Worm (Caenorhabditis elegans) whole organism, young adult: ENCODE measurements around the gene T13H5.1.

Experiments used
- B0019.2 ChIP-seq: fragments of 200-800 bp; sonication (Bioruptor generic); conservative IDR thresholded peaks from 2 replicates; pipeline ENCODE4 v1.3.6; 2022; ENCODE audit warnings: missing genetic modification reagents, missing genetic modification characterization, missing compliant biosample characterization
- B0261.1 ChIP-seq: sonication (generic microtip); optimal IDR thresholded peaks from 2 replicates; lab custom pipeline; 2016; ENCODE audit warnings: mild to moderate bottlenecking, missing genetic modification characterization, moderate library complexity, missing compliant biosample characterization
- F57A8.1 ChIP-seq: fragments of 200-800 bp; sonication (Bioruptor generic); optimal IDR thresholded peaks from 2 replicates; lab custom pipeline; 2018; ENCODE audit warnings: mild to moderate bottlenecking, missing genetic modification characterization, moderate library complexity, missing compliant biosample characterization
- F57C9.4 ChIP-seq: sonication (generic microtip); optimal IDR thresholded peaks from 2 replicates; lab custom pipeline; 2017; ENCODE audit warnings: mild to moderate bottlenecking, missing genetic modification characterization, missing compliant biosample characterization
- Y53G8AR.9 ChIP-seq: fragments of 200-800 bp; sonication (Bioruptor generic); conservative IDR thresholded peaks from 2 replicates; pipeline ENCODE4 v1.3.6; 2022; ENCODE audit warnings: missing genetic modification reagents, missing genetic modification characterization, missing compliant biosample characterization
- Y56A3A.18 ChIP-seq: fragments of 200-800 bp; sonication (Bioruptor generic); IDR thresholded peaks from 2 replicates; pipeline ENCODE4 v1.3.6; 2022; ENCODE audit warnings: missing genetic modification reagents, missing genetic modification characterization, missing compliant biosample characterization
- ama-1 ChIP-seq, 3 experiments: fragments of 150-350 bp in 1 of 3; sonication (generic microtip) in 2 of 3; optimal IDR thresholded peaks; 2 replicates each; lab custom pipeline; 2014 to 2018; ENCODE audit warnings: missing biosample characterization in 2 of 3, missing genetic modification characterization in 2 of 3, missing genetic modification reagents in 2 of 3
- aptf-2 ChIP-seq: fragments of 200-800 bp; sonication (Bioruptor generic); conservative IDR thresholded peaks from 2 replicates; pipeline ENCODE4 v1.3.6; 2022; ENCODE audit warnings: missing genetic modification reagents, missing genetic modification characterization, missing compliant biosample characterization
- athp-1 ChIP-seq: sonication (generic microtip); optimal IDR thresholded peaks from 2 replicates; lab custom pipeline; 2017; ENCODE audit warnings: mild to moderate bottlenecking, missing genetic modification characterization, missing compliant biosample characterization
- cebp-1 ChIP-seq, 2 experiments: fragments of 200-800 bp in 1 of 2; sonication (Bioruptor generic) in 1 of 2; sonication (generic microtip) in 1 of 2; IDR thresholded peaks in 1 of 2; optimal IDR thresholded peaks in 1 of 2; 2 replicates each; pipeline versions ENCODE4 v1.3.6 to Lab custom; 2017 to 2022; ENCODE audit warnings: missing compliant biosample characterization in 2 of 2, missing genetic modification characterization in 2 of 2, mild to moderate bottlenecking in 1 of 2, missing genetic modification reagents in 1 of 2, moderate library complexity in 1 of 2
- ceh-27 ChIP-seq: fragments of 200-800 bp; sonication (Bioruptor generic); optimal IDR thresholded peaks from 2 replicates; lab custom pipeline; 2018; ENCODE audit warnings: mild to moderate bottlenecking, missing genetic modification characterization, moderate library complexity, missing compliant biosample characterization
- ceh-40 ChIP-seq: fragments of 200-800 bp; sonication (Bioruptor generic); IDR thresholded peaks from 2 replicates; pipeline ENCODE4 v1.3.6; 2022; ENCODE audit warnings: missing genetic modification characterization, missing compliant biosample characterization
- ceh-58 ChIP-seq: fragments of 200-800 bp; sonication (Bioruptor generic); IDR thresholded peaks from 2 replicates; pipeline ENCODE4 v1.3.6; 2022; ENCODE audit warnings: missing genetic modification characterization, missing compliant biosample characterization
- dox-1 ChIP-seq: fragments of 200-800 bp; sonication (Bioruptor generic); IDR thresholded peaks from 2 replicates; pipeline ENCODE4 v1.3.6; 2022; ENCODE audit warnings: missing genetic modification reagents, missing genetic modification characterization, missing compliant biosample characterization
- dpff-1 ChIP-seq: sonication (generic microtip); optimal IDR thresholded peaks from 2 replicates; lab custom pipeline; 2017; ENCODE audit warnings: mild to moderate bottlenecking, missing genetic modification characterization, missing compliant biosample characterization
- dpl-1 ChIP-seq: fragments of 150-350 bp; optimal IDR thresholded peaks from 2 replicates; lab custom pipeline; 2014; ENCODE audit warnings: missing biosample characterization, missing genetic modification reagents, missing genetic modification characterization
- egrh-3 ChIP-seq: fragments of 200-800 bp; sonication (Bioruptor generic); IDR thresholded peaks from 2 replicates; pipeline ENCODE4 v1.3.6; 2022; ENCODE audit warnings: missing genetic modification reagents, missing genetic modification characterization, missing compliant biosample characterization
- ekl-4 ChIP-seq: fragments of 200-800 bp; sonication (Bioruptor generic); IDR thresholded peaks from 2 replicates; pipeline ENCODE4 v1.3.6; 2022; ENCODE audit warnings: missing genetic modification reagents, missing genetic modification characterization, missing compliant biosample characterization
- gei-17 ChIP-seq: fragments of 200-800 bp; sonication (Bioruptor generic); optimal IDR thresholded peaks from 2 replicates; lab custom pipeline; 2018; ENCODE audit warnings: mild to moderate bottlenecking, missing genetic modification characterization, missing compliant biosample characterization
- him-1 ChIP-seq: sonication (generic microtip); optimal IDR thresholded peaks from 2 replicates; lab custom pipeline; 2016; ENCODE audit warnings: missing genotype, missing genetic modification reagents, missing genetic modification characterization, missing compliant biosample characterization
- hlh-26 ChIP-seq: fragments of 200-800 bp; sonication (Bioruptor generic); conservative IDR thresholded peaks from 2 replicates; pipeline ENCODE4 v1.3.6; 2022; ENCODE audit warnings: missing genetic modification reagents, missing genetic modification characterization, missing compliant biosample characterization
- hmg-20 ChIP-seq: fragments of 200-800 bp; sonication (Bioruptor generic); IDR thresholded peaks from 2 replicates; pipeline ENCODE4 v1.3.6; 2022; ENCODE audit warnings: missing genetic modification reagents, missing genetic modification characterization, missing compliant biosample characterization
- lag-1 ChIP-seq: fragments of 200-800 bp; sonication (Bioruptor generic); IDR thresholded peaks from 2 replicates; pipeline ENCODE4 v1.3.6; 2022; ENCODE audit warnings: missing genetic modification reagents, missing genetic modification characterization, missing compliant biosample characterization
- let-526 ChIP-seq: fragments of 200-800 bp; sonication (Bioruptor generic); IDR thresholded peaks from 2 replicates; pipeline ENCODE4 v1.3.6; 2022; ENCODE audit warnings: missing genetic modification reagents, missing genetic modification characterization, missing compliant biosample characterization
- lsl-1 ChIP-seq: fragments of 200-800 bp; sonication (Bioruptor generic); optimal IDR thresholded peaks from 2 replicates; lab custom pipeline; 2018; ENCODE audit warnings: mild to moderate bottlenecking, missing genetic modification characterization, moderate library complexity, missing compliant biosample characterization
- lsy-27 ChIP-seq: sonication (generic microtip); optimal IDR thresholded peaks from 2 replicates; lab custom pipeline; 2017; ENCODE audit warnings: missing genetic modification characterization, mild to moderate bottlenecking, missing compliant biosample characterization, antibody characterized with exemption, missing genotype, borderline replicate concordance; ENCODE audit not compliant: insufficient read depth
- madf-3 ChIP-seq: fragments of 200-800 bp; sonication (Bioruptor generic); IDR thresholded peaks from 2 replicates; pipeline ENCODE4 v1.3.6; 2022; ENCODE audit warnings: missing genetic modification reagents, missing genetic modification characterization, missing compliant biosample characterization
- mel-28 ChIP-seq: sonication (generic microtip); optimal IDR thresholded peaks from 2 replicates; lab custom pipeline; 2016; ENCODE audit warnings: borderline replicate concordance, mild to moderate bottlenecking, missing genetic modification characterization, missing compliant biosample characterization
- mxl-1 ChIP-seq: sonication (generic microtip); optimal IDR thresholded peaks from 2 replicates; lab custom pipeline; 2016; ENCODE audit warnings: missing genetic modification characterization, missing compliant biosample characterization
- nfya-1 ChIP-seq: sonication (generic microtip); optimal IDR thresholded peaks from 2 replicates; lab custom pipeline; 2017; ENCODE audit warnings: antibody characterized with exemption, missing compliant biosample characterization, missing genetic modification characterization, borderline replicate concordance; ENCODE audit not compliant: insufficient read depth
- nhr-27 ChIP-seq: fragments of 200-800 bp; sonication (Bioruptor generic); optimal IDR thresholded peaks from 2 replicates; lab custom pipeline; 2018; ENCODE audit warnings: mild to moderate bottlenecking, missing genetic modification characterization, moderate library complexity, missing compliant biosample characterization
- pha-4 ChIP-seq: fragments of 150-350 bp; sonication (generic microtip); optimal IDR thresholded peaks from 2 replicates; lab custom pipeline; 2014; ENCODE audit warnings: missing biosample characterization, missing genetic modification reagents, missing genetic modification characterization
- rec-8 ChIP-seq, 2 experiments: sonication (generic microtip); optimal IDR thresholded peaks; 2 replicates each; lab custom pipeline; 2016; ENCODE audit warnings: mild to moderate bottlenecking in 2 of 2, missing genetic modification characterization in 2 of 2, missing genetic modification reagents in 2 of 2, missing genotype in 2 of 2, missing biosample characterization in 1 of 2, missing compliant biosample characterization in 1 of 2, moderate library complexity in 1 of 2
- repo-1 ChIP-seq: sonication (generic microtip); optimal IDR thresholded peaks from 2 replicates; lab custom pipeline; 2017; ENCODE audit warnings: mild to moderate bottlenecking, missing genetic modification characterization, missing compliant biosample characterization
- rpc-1 ChIP-seq, 2 experiments: fragments of 150-350 bp in 1 of 2; sonication (generic microtip) in 1 of 2; optimal IDR thresholded peaks; 2 replicates each; lab custom pipeline; 2014 to 2018; ENCODE audit warnings: missing biosample characterization in 1 of 2, missing genetic modification characterization in 1 of 2, missing genetic modification reagents in 1 of 2, missing genotype in 1 of 2
- snpc-1.1 ChIP-seq: sonication (generic microtip); optimal IDR thresholded peaks from 2 replicates; lab custom pipeline; 2017; ENCODE audit warnings: missing genetic modification characterization, mild to moderate bottlenecking, missing compliant biosample characterization, antibody characterized with exemption, moderate library complexity, missing genotype, missing genetic modification reagents; ENCODE audit not compliant: insufficient read depth
- snpc-1.3 ChIP-seq: sonication (generic microtip); optimal IDR thresholded peaks from 2 replicates; lab custom pipeline; 2017; ENCODE audit warnings: missing genetic modification characterization, mild to moderate bottlenecking, missing compliant biosample characterization, antibody characterized with exemption, moderate library complexity, missing genotype, missing genetic modification reagents; ENCODE audit not compliant: insufficient read depth
- snpc-3.4 ChIP-seq: sonication (generic microtip); optimal IDR thresholded peaks from 2 replicates; lab custom pipeline; 2017; ENCODE audit warnings: missing genetic modification characterization, mild to moderate bottlenecking, missing compliant biosample characterization, antibody characterized with exemption, moderate library complexity, missing genotype, missing genetic modification reagents
- ztf-25 ChIP-seq: fragments of 200-800 bp; sonication (Bioruptor generic); IDR thresholded peaks from 2 replicates; pipeline ENCODE4 v1.3.6; 2022; ENCODE audit warnings: missing genetic modification reagents, missing genetic modification characterization, missing compliant biosample characterization

T13H5.1 gene

ce11 chrII:8480166-8480565, 28.7 kb downstream of the T13H5.1 start, which contains the start of gene lact-4:
lact-4 (minus strand) TSS chrII:8480478.
- peak; percentile 51 for TF ChIP-seq ama-1 (optimal IDR thresholded peaks at IDR 0.05; lab: Kevin White, UChicago)
- no peak for TF ChIP-seq ama-1 (GFP tag; optimal IDR thresholded peaks at IDR 0.05; lab: Kevin White, UChicago)
- TF ChIP-seq repo-1 (tag; lab: Kevin White, UChicago) = no peak
- 0 out of 2 replicates have a peak, but pooled peaks have one; percentile 9 for TF ChIP-seq madf-3 (GFP tag; lab: Robert Waterston, UW)
- peak; percentile 41 for TF ChIP-seq lsl-1 (GFP tag; lab: Kevin White, UChicago)
- TF ChIP-seq Y56A3A.18 = 0 out of 2 replicates have a peak, but pooled peaks have one; percentile 31
- no peak for TF ChIP-seq lsy-27 (tag; lab: Kevin White, UChicago)
- TF ChIP-seq, all 124 proteins: peak for 4

ce11 chrII:8479337-8479736, 29.5 kb downstream of the T13H5.1 start:
- TF ChIP-seq mel-28 (no peak), ceh-27 (GFP tag; lab: Kevin White, UChicago) (no peak), ceh-58 (GFP tag; lab: Robert Waterston, UW) (0 out of 2 replicates have a peak, but pooled peaks have one; percentile 67), ceh-40 (no peak), let-526 (no peak), rec-8 (tag; optimal IDR thresholded peaks at IDR 0.05; lab: Kevin White, UChicago) (no peak), Y53G8AR.9 (GFP tag; lab: Robert Waterston, UW) (0 out of 2 replicates have a peak, but pooled peaks have one; percentile 16), dpff-1 (tag; lab: Kevin White, UChicago) (no peak), hlh-26 (no peak), Y56A3A.18 (peak; percentile 8; the same call in 1 of the 2 replicates)

- TF ChIP-seq athp-1 (tag; lab: Kevin White, UChicago) (no peak), dox-1 (GFP tag; lab: Robert Waterston, UW) (no peak), nhr-27 (tag; lab: Kevin White, UChicago) (no peak), snpc-3.4 (tag; lab: Kevin White, UChicago) (no peak), cebp-1 (GFP tag; IDR thresholded peaks at IDR 0.05; lab: Robert Waterston, UW) (no peak), cebp-1 (tag; optimal IDR thresholded peaks at IDR 0.05; lab: Kevin White, UChicago) (no peak), lag-1 (no peak)
Measured at ce11 chrII:8475306-8475822, 33.5 kb downstream of the T13H5.1 start, which contains the start of the genes M05D6.1 and M05D6.3. M05D6.1 (minus strand) TSS chrII:8475406. M05D6.3 (plus strand) TSS chrII:8475772.

- no peak for TF ChIP-seq pha-4 (tag; lab: Kevin White, UChicago)
- no peak for TF ChIP-seq F57A8.1
- no peak for TF ChIP-seq B0261.1 (tag; lab: Kevin White, UChicago)
- TF ChIP-seq nfya-1 (tag; lab: Kevin White, UChicago) = no peak
- no peak for TF ChIP-seq mxl-1
- TF ChIP-seq F57C9.4 (tag; lab: Kevin White, UChicago) = no peak
- no peak for TF ChIP-seq B0019.2 (GFP tag; lab: Robert Waterston, UW)
- no peak for TF ChIP-seq aptf-2
- TF ChIP-seq snpc-1.3 = no peak
- TF ChIP-seq rpc-1 (optimal IDR thresholded peaks at IDR 0.05; lab: Kevin White, UChicago) = no peak
- no peak for TF ChIP-seq rpc-1 (tag; optimal IDR thresholded peaks at IDR 0.05; lab: Kevin White, UChicago)
- TF ChIP-seq ekl-4 (GFP tag; lab: Robert Waterston, UW) = no peak
- no peak for TF ChIP-seq egrh-3 (GFP tag; lab: Robert Waterston, UW)
- no peak for TF ChIP-seq ztf-25 (GFP tag; lab: Robert Waterston, UW)
- TF ChIP-seq snpc-1.1 (tag; lab: Kevin White, UChicago) = no peak
- no peak for TF ChIP-seq dpl-1 (GFP tag; lab: Kevin White, UChicago)
- TF ChIP-seq him-1 (tag; lab: Kevin White, UChicago) = no peak
- TF ChIP-seq ama-1 (optimal IDR thresholded peaks at IDR 0.05; lab: Kevin White, UChicago) = no peak
- no peak for TF ChIP-seq ama-1 (GFP tag; optimal IDR thresholded peaks at IDR 0.05; lab: Kevin White, UChicago)
- no peak for TF ChIP-seq hmg-20
- TF ChIP-seq gei-17 = no peak
- TF ChIP-seq ceh-27 (GFP tag; lab: Kevin White, UChicago) = no peak
Measured at ce11 chrII:8472916-8473315, 35.9 kb downstream of the T13H5.1 start.
